Fruit fly (Drosophila melanogaster): Measurements from ENCODE around the gene CG31729.

Gene CG31729

dm6 chr2L:13291066-13291434 is 1.3 kb downstream of the CG31729 start:
- TF ChIP-seq CG17801 (GFP tag; optimal IDR thresholded peaks at IDR 0.05; ENCODE audit: partially characterized antibody), result no peak

dm6 chr2L:13291960-13292487 is 2.2 kb downstream of the CG31729 start:
- no peak for TF ChIP-seq CG17801 (GFP tag; optimal IDR thresholded peaks at IDR 0.05; ENCODE audit: partially characterized antibody)

- TF ChIP-seq CG17801 (GFP tag; optimal IDR thresholded peaks at IDR 0.05; ENCODE audit: partially characterized antibody), result no peak
Measured at dm6 chr2L:13292626-13293025, 2.8 kb downstream of the CG31729 start, which contains the start of gene CG16824. Gene CG16824, plus strand, starts transcription at chr2L:13293009.

- TF ChIP-seq CG17801 (GFP tag; optimal IDR thresholded peaks at IDR 0.05; ENCODE audit: partially characterized antibody), result no peak
Measured at dm6 chr2L:13295978-13296702, 6.3 kb downstream of the CG31729 start.

dm6 chr2L:13296703-13297230 is 7.0 kb downstream of the CG31729 start:
- no peak for TF ChIP-seq CG17801 (GFP tag; optimal IDR thresholded peaks at IDR 0.05; ENCODE audit: partially characterized antibody)

- TF ChIP-seq CG17801 (GFP tag; optimal IDR thresholded peaks at IDR 0.05; ENCODE audit: partially characterized antibody), result no peak
Measured at dm6 chr2L:13304488-13304887, 14.7 kb downstream of the CG31729 start, which contains the start of gene CG16825. Gene CG16825, plus strand, starts transcription at chr2L:13304788.

- no peak for TF ChIP-seq CG17801 (GFP tag; optimal IDR thresholded peaks at IDR 0.05; ENCODE audit: partially characterized antibody)
Measured at dm6 chr2L:13305000-13305399, 15.2 kb downstream of the CG31729 start.

- no peak for TF ChIP-seq CG17801 (GFP tag; optimal IDR thresholded peaks at IDR 0.05; ENCODE audit: partially characterized antibody)
Measured at dm6 chr2L:13306655-13307054, 16.9 kb downstream of the CG31729 start, which contains the start of gene CG43779. Gene CG43779, minus strand, starts transcription at chr2L:13306755.

dm6 chr2L:13325823-13326222 is 36.0 kb downstream of the CG31729 start:
- TF ChIP-seq CG17801 (GFP tag; optimal IDR thresholded peaks at IDR 0.05; ENCODE audit: partially characterized antibody), result no peak

dm6 chr2L:13331021-13331420 is 41.2 kb downstream of the CG31729 start, which contains the start of gene hbt:
Gene hbt, minus strand, starts transcription at chr2L:13331121.
- no peak for TF ChIP-seq CG17801 (GFP tag; optimal IDR thresholded peaks at IDR 0.05; ENCODE audit: partially characterized antibody)

- TF ChIP-seq CG17801 (GFP tag; optimal IDR thresholded peaks at IDR 0.05; ENCODE audit: partially characterized antibody), result no peak
Measured at dm6 chr2L:13331868-13332544, 42.2 kb downstream of the CG31729 start.

dm6 chr2L:13332736-13333135 is 42.9 kb downstream of the CG31729 start:
- TF ChIP-seq CG17801 (GFP tag; optimal IDR thresholded peaks at IDR 0.05; ENCODE audit: partially characterized antibody), result no peak

dm6 chr2L:13347473-13347872 is 57.7 kb downstream of the CG31729 start, which contains the start of gene CG16826:
Gene CG16826, plus strand, starts transcription at chr2L:13347773.
- no peak for TF ChIP-seq CG17801 (GFP tag; optimal IDR thresholded peaks at IDR 0.05; ENCODE audit: partially characterized antibody)

dm6 chr2L:13349237-13349902 is 59.6 kb downstream of the CG31729 start:
- no peak for TF ChIP-seq CG17801 (GFP tag; optimal IDR thresholded peaks at IDR 0.05; ENCODE audit: partially characterized antibody)
